Worm (Caenorhabditis elegans) whole organism, L1 larva: ENCODE measurements around the gene K12B6.4.

Experiments
- ama-1 ChIP-seq: fragments of 150-350 bp; optimal IDR thresholded peaks from 2 replicates; lab custom pipeline; 2014
- ces-1 ChIP-seq: fragments of 150-350 bp; optimal IDR thresholded peaks from 2 replicates; lab custom pipeline; 2014; ENCODE audit warnings: missing biosample characterization, missing genetic modification reagents, missing genetic modification characterization
- efl-1 ChIP-seq, 4 experiments: fragments of 150-350 bp; optimal IDR thresholded peaks in 3 of 4; peaks in 1 of 4; 1 replicate in 1 of 4; 2 replicates in 3 of 4; lab custom pipeline; 2014; ENCODE audit warnings: missing biosample characterization in 2 of 4, missing genetic modification characterization in 2 of 4, missing genetic modification reagents in 2 of 4
- fkh-4 ChIP-seq: sonication (generic microtip); optimal IDR thresholded peaks from 2 replicates; lab custom pipeline; 2016; ENCODE audit warnings: missing compliant biosample characterization, missing genetic modification characterization, borderline replicate concordance
- lin-15B ChIP-seq: fragments of 150-350 bp; sonication (generic microtip); optimal IDR thresholded peaks from 3 replicates; lab custom pipeline; 2014; ENCODE audit warnings: missing biosample characterization, missing genetic modification characterization
- lin-35 ChIP-seq, 2 experiments: fragments of 150-350 bp; optimal IDR thresholded peaks; 2 replicates each; lab custom pipeline; 2014; ENCODE audit warnings: missing biosample characterization in 2 of 2, missing genetic modification characterization in 2 of 2, missing genetic modification reagents in 2 of 2
- lin-39 ChIP-seq: fragments of 150-350 bp; optimal IDR thresholded peaks from 2 replicates; lab custom pipeline; 2014; ENCODE audit warnings: missing biosample characterization, missing genetic modification reagents, missing genetic modification characterization
- nhr-12 ChIP-seq: sonication (generic microtip); optimal IDR thresholded peaks from 2 replicates; lab custom pipeline; 2017; ENCODE audit warnings: missing biosample characterization, missing genetic modification characterization
- nhr-77 ChIP-seq: fragments of 150-350 bp; optimal IDR thresholded peaks from 2 replicates; lab custom pipeline; 2014; ENCODE audit warnings: missing biosample characterization, missing genetic modification characterization
- pax-3 ChIP-seq: fragments of 200-800 bp; sonication (Bioruptor generic); optimal IDR thresholded peaks from 2 replicates; lab custom pipeline; 2018; ENCODE audit warnings: mild to moderate bottlenecking, missing genetic modification characterization, moderate library complexity, missing compliant biosample characterization
- swsn-7 ChIP-seq: sonication (generic microtip); optimal IDR thresholded peaks from 2 replicates; lab custom pipeline; 2016; ENCODE audit warnings: missing genetic modification characterization, missing compliant biosample characterization
- zag-1 ChIP-seq: fragments of 150-350 bp; optimal IDR thresholded peaks from 2 replicates; lab custom pipeline; 2014; ENCODE audit warnings: missing biosample characterization, missing genetic modification characterization

ce11 chrV:6240735-6241134 is 40.3 kb downstream of the K12B6.4 start:
- TF ChIP-seq nhr-77 (tag; lab: Kevin White, UChicago) (peak; percentile 85), swsn-7 (tag; lab: Kevin White, UChicago) (peak; percentile 16), ces-1 (no peak), pax-3 (tag; lab: Kevin White, UChicago) (no peak), zag-1 (tag; lab: Kevin White, UChicago) (no peak), efl-1 (optimal IDR thresholded peaks at IDR 0.05; lab: Kevin White, UChicago) (peak in 1 of 2 experiments; percentile 19), efl-1 (GFP tag; optimal IDR thresholded peaks at IDR 0.05 in 1 of 2; lab: Kevin White, UChicago) (peak in 1 of 2 experiments; percentile 93), nhr-12 (tag; lab: Kevin White, UChicago) (no peak), ama-1 (lab: Kevin White, UChicago) (no peak), lin-15B (tag; lab: Kevin White, UChicago) (no peak), lin-39 (no peak), fkh-4 (tag; lab: Kevin White, UChicago) (no peak), lin-35 (GFP tag; optimal IDR thresholded peaks at IDR 0.05; lab: Kevin White, UChicago) (peak in 1 of 2 experiments; percentile 57)
